Fruit fly (Drosophila melanogaster): ENCODE data around the gene jp.

Gene jp

dm6 chr2L:9613922-9614321 lies 47.4 kb upstream of the jp start (continued):
- TF ChIP-seq tna (GFP tag; IDR thresholded peaks at IDR 0.05; ENCODE audit: partially characterized antibody) (no peak), kay (GFP tag; optimal IDR thresholded peaks at IDR 0.05) (peak; percentile 21), D19B (GFP tag; optimal IDR thresholded peaks at IDR 0.05) (no peak), bowl (GFP tag; IDR thresholded peaks at IDR 0.05) (no peak), z (GFP tag; IDR thresholded peaks at IDR 0.05) (no peak), psq (GFP tag; optimal IDR thresholded peaks at IDR 0.05) (no peak), CG8388 (GFP tag; optimal IDR thresholded peaks at IDR 0.05) (peak; percentile 12), eyg (GFP tag; optimal IDR thresholded peaks at IDR 0.05) (no peak), Kr (GFP tag; optimal IDR thresholded peaks at IDR 0.05) (no peak), Vsx1 (GFP tag; optimal IDR thresholded peaks at IDR 0.05) (no peak), Dfd (GFP tag; optimal IDR thresholded peaks at IDR 0.05) (no peak), CG11504 (tag; optimal IDR thresholded peaks at IDR 0.05) (peak; percentile 38), Ada2b (GFP tag; IDR thresholded peaks at IDR 0.05) (no peak), D19A (tag; optimal IDR thresholded peaks at IDR 0.05) (peak; percentile 11), Atf3 (GFP tag; optimal IDR thresholded peaks at IDR 0.05) (no peak), bab2 (GFP tag; optimal IDR thresholded peaks at IDR 0.05) (peak; percentile 18), insv (GFP tag; optimal IDR thresholded peaks at IDR 0.05) (no peak), ab (GFP tag; optimal IDR thresholded peaks at IDR 0.05) (no peak), gro (GFP tag; optimal IDR thresholded peaks at IDR 0.05) (no peak), Blimp-1 (GFP tag; optimal IDR thresholded peaks at IDR 0.05) (peak; percentile 45), MBD-R2 (GFP tag; IDR thresholded peaks at IDR 0.05) (no peak; the same call in 1 of the 2 replicates), HLHmδ (GFP tag; optimal IDR thresholded peaks at IDR 0.05) (no peak), CG10366 (GFP tag; IDR thresholded peaks at IDR 0.05) (peak; percentile 51), Mrtf (GFP tag; IDR thresholded peaks at IDR 0.05) (no peak), ci (GFP tag; IDR thresholded peaks at IDR 0.05) (peak; percentile 34; the same call in 1 of the 3 replicates), CG18476 (GFP tag; optimal IDR thresholded peaks at IDR 0.05) (no peak), CG2889 (GFP tag; IDR thresholded peaks at IDR 0.05) (no peak), gem (tag; optimal IDR thresholded peaks at IDR 0.05) (peak; percentile 65), CG1024 (GFP tag; IDR thresholded peaks at IDR 0.05) (no peak), CG17361 (GFP tag; IDR thresholded peaks at IDR 0.05) (0 out of 3 replicates have a peak, but pooled peaks have one; percentile 11), sr (GFP tag; IDR thresholded peaks at IDR 0.05) (no peak), usp (GFP tag; optimal IDR thresholded peaks at IDR 0.05) (no peak), CG4360 (GFP tag; IDR thresholded peaks at IDR 0.05) (no peak), Gug (GFP tag; IDR thresholded peaks at IDR 0.05) (peak; percentile 18; the same call in 1 of the 4 replicates), corto (GFP tag; optimal IDR thresholded peaks at IDR 0.05) (no peak), sim (GFP tag; IDR thresholded peaks at IDR 0.05) (no peak), CG15269 (tag; optimal IDR thresholded peaks at IDR 0.05) (peak; percentile 30), lilli (GFP tag; optimal IDR thresholded peaks at IDR 0.05) (peak; percentile 22), CG8765 (GFP tag; IDR thresholded peaks at IDR 0.05) (no peak), Neu2 (GFP tag; optimal IDR thresholded peaks at IDR 0.05; ENCODE audit: borderline replicate concordance) (no peak), fd3F (GFP tag; optimal IDR thresholded peaks at IDR 0.05) (no peak), nau (GFP tag; optimal IDR thresholded peaks at IDR 0.05) (no peak), pzg (GFP tag; optimal IDR thresholded peaks at IDR 0.05) (no peak), bbx (GFP tag; IDR thresholded peaks at IDR 0.05; ENCODE audit: partially characterized antibody) (no peak), grau (tag; optimal IDR thresholded peaks at IDR 0.05) (peak; percentile 24), CG9727 (GFP tag; optimal IDR thresholded peaks at IDR 0.05) (peak; percentile 15), CG3726 (GFP tag; IDR thresholded peaks at IDR 0.05) (no peak), CG11456 (GFP tag; IDR thresholded peaks at IDR 0.05) (0 out of 3 replicates have a peak, but pooled peaks have one; percentile 6), CG10979 (tag; optimal IDR thresholded peaks at IDR 0.05) (peak; percentile 33), dysf (GFP tag; IDR thresholded peaks at IDR 0.05) (peak; percentile 38; the same call in 1 of the 3 replicates), CG9876 (GFP tag; optimal IDR thresholded peaks at IDR 0.05) (no peak), wor (GFP tag; IDR thresholded peaks at IDR 0.05) (no peak)

Measured in whole organism, embryonic.